Worm (Caenorhabditis elegans): ENCODE data around the gene vab-3.

ce11 chrX:10507971-10508370, 8.3 kb downstream of the vab-3 start:
- TF ChIP-seq unc-130 (GFP tag; optimal IDR thresholded peaks at IDR 0.05) (no peak), unc-62 (GFP tag; optimal IDR thresholded peaks at IDR 0.05) (no peak), nfya-1 (tag; optimal IDR thresholded peaks at IDR 0.05; ENCODE audit: borderline replicate concordance, insufficient read depth) (no peak), F22D6.2 (tag; optimal IDR thresholded peaks at IDR 0.05) (no peak), efl-1 (GFP tag; optimal IDR thresholded peaks at IDR 0.05) (no peak), F49E8.2 (tag; optimal IDR thresholded peaks at IDR 0.05; ENCODE audit: insufficient read depth) (no peak), rec-8 (tag; optimal IDR thresholded peaks at IDR 0.05) (no peak)

All from whole organism, young adult.